Fruit fly (Drosophila melanogaster) S2 (cell line): ENCODE results near the gene CG33178.

ENCODE experiments used
- CG8478 ChIP-seq: fragments of >200 bp; optimal IDR thresholded peaks from 2 replicates; lab custom pipeline; 2018
- CTCF ChIP-seq, 2 experiments: fragments of >200 bp; optimal IDR thresholded peaks; 2 replicates each; lab custom pipeline; 2018

- TF ChIP-seq CTCF (optimal IDR thresholded peaks at IDR 0.05; lab: Kevin White, UChicago) (no peak), CG8478 (lab: Kevin White, UChicago) (no peak)
Measured at dm6 chrX:15068537-15068936, 14.1 kb upstream of the CG33178 start.
